Worm (Caenorhabditis elegans): Measurements from ENCODE around the gene far-3.

DNA sequence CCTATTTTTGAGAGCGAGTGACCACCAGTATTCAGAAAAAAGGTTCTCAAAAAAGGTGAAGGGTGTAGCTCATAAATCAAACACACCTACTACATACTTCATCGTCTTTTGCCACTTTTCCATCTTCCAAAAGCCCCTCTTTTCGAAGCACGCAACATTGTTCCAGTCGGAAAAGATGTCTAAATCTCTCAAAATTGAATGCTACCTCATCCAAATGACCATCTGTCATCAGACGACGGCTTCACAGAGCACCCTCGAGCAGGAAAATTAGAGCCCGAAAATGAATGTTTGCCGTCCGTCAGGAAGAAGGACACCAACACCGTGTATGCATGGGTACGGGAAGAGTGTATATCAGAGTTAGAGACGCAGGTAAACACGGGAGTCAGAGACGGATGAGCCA, 24.2 kb upstream of the far-3 start:
- TF ChIP-seq lin-11 (tag; optimal IDR thresholded peaks at IDR 0.05) (no peak), che-1 (tag; optimal IDR thresholded peaks at IDR 0.05) (no peak), ttx-3 (tag; optimal IDR thresholded peaks at IDR 0.05) (no peak), nfya-1 (tag; optimal IDR thresholded peaks at IDR 0.05) (no peak), pros-1 (tag; optimal IDR thresholded peaks at IDR 0.05) (no peak), elt-4 (tag; optimal IDR thresholded peaks at IDR 0.05) (no peak), mec-3 (tag; optimal IDR thresholded peaks at IDR 0.05; ENCODE audit: borderline replicate concordance) (no peak), pqm-1 (tag; optimal IDR thresholded peaks at IDR 0.05) (no peak)
